Fruit fly (Drosophila melanogaster): ENCODE results near the gene Jhbp3.

The Jhbp3 gene

DNA sequence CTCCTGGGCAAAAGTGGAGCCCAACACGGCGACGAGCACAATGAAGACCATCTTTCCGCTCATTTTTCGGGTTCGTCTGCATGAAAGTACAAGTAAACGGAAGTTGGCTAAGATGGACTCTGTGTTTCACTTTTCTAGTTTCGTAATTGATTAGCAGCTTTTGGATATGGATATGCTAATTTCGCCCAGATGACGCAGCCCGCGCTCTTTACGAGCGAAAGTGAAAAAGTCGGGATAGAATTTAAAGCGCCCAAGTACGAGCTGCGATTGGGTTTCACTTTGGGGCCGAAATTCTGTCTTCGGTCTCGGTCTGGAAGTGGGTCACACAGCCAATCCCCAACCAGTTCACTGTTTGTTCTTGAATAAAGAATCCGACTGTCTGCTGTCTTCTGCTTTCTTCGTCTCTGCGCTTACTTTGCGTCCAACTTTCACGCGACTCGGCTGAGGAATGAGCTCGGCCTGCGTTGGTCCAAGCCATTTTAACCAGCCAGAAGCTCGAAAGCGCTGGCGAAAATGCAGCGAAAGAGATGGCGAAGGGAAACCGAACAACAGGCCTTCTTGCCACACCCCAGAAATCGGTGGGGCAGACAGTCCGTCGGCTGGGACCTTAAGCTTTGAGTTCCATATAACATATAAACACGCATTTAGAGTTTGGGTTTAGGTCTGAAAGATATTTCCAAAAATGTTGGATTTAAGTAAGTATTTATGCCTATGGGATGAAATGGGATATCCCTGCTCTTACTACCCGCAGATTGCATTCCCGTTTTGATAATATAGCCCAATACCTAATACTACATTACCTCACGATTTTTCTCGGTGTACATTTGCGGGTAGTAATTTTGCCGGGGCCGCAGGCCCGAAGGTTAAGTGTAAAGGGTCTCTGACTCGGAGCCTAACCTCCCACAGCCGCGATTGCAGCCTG is 6.1 kb upstream of the Jhbp3 start, which contains the start of gene Jhbp2:
Gene Jhbp2 (minus strand): TSS at position 454 of the 922 bp plus-strand sequence.
- TF ChIP-seq spab (GFP tag; optimal IDR thresholded peaks at IDR 0.05) (no peak), topi (GFP tag; optimal IDR thresholded peaks at IDR 0.05) (peak; percentile 78), svp (GFP tag) (peak; percentile 91), dsx (GFP tag; optimal IDR thresholded peaks at IDR 0.05; ENCODE audit: poor library complexity, severe bottlenecking) (peak; percentile 24), salr (GFP tag; optimal IDR thresholded peaks at IDR 0.05) (no peak), Met (GFP tag; optimal IDR thresholded peaks at IDR 0.05) (peak; percentile 79), OdsH (GFP tag; optimal IDR thresholded peaks at IDR 0.05) (peak; percentile 46), Sox14 (GFP tag; optimal IDR thresholded peaks at IDR 0.05) (peak; percentile 55), Sox15 (GFP tag; optimal IDR thresholded peaks at IDR 0.05) (peak; percentile 4), CG6808 (GFP tag; optimal IDR thresholded peaks at IDR 0.05) (peak; percentile 26), Eip93F (GFP tag; optimal IDR thresholded peaks at IDR 0.05) (no peak), CG10631 (GFP tag; optimal IDR thresholded peaks at IDR 0.05) (peak; percentile 40), CG3032 (tag; optimal IDR thresholded peaks at IDR 0.05) (peak; percentile 11), acj6 (GFP tag; optimal IDR thresholded peaks at IDR 0.05) (peak; percentile 49), CG8319 (GFP tag; optimal IDR thresholded peaks at IDR 0.05) (peak; percentile 38), CG6854 (GFP tag; optimal IDR thresholded peaks at IDR 0.05) (peak; percentile 77), vri (GFP tag; optimal IDR thresholded peaks at IDR 0.05) (peak; percentile 11), fd59A (GFP tag; optimal IDR thresholded peaks at IDR 0.05) (peak; percentile 11), CG11294 (GFP tag; IDR thresholded peaks at IDR 0.05) (no peak), Gug (GFP tag; IDR thresholded peaks at IDR 0.05) (no peak), Sox102F (GFP tag; optimal IDR thresholded peaks at IDR 0.05) (peak; percentile 72), CG6792 (GFP tag; optimal IDR thresholded peaks at IDR 0.05) (peak; percentile 54), CG10669 (GFP tag; optimal IDR thresholded peaks at IDR 0.05) (peak; percentile 21), CG34406 (GFP tag; optimal IDR thresholded peaks at IDR 0.05) (peak; percentile 55), Ets96B (tag; optimal IDR thresholded peaks at IDR 0.05) (peak; percentile 44), Ets21C (GFP tag; optimal IDR thresholded peaks at IDR 0.05) (peak; percentile 63), CG1621 (tag; optimal IDR thresholded peaks at IDR 0.05) (peak; percentile 8), CG9139 (GFP tag; optimal IDR thresholded peaks at IDR 0.05) (no peak), lz (GFP tag; optimal IDR thresholded peaks at IDR 0.05) (peak; percentile 76), CG8632 (GFP tag; optimal IDR thresholded peaks at IDR 0.05) (peak; percentile 51), fd85E (GFP tag; optimal IDR thresholded peaks at IDR 0.05) (no peak), Lpt (GFP tag; optimal IDR thresholded peaks at IDR 0.05) (no peak), net (GFP tag; optimal IDR thresholded peaks at IDR 0.05) (peak; percentile 41), fkh (GFP tag; optimal IDR thresholded peaks at IDR 0.05) (no peak), CG3919 (GFP tag; optimal IDR thresholded peaks at IDR 0.05) (peak; percentile 68), CG16779 (tag; optimal IDR thresholded peaks at IDR 0.05) (no peak), CG11762 (GFP tag; optimal IDR thresholded peaks at IDR 0.05; ENCODE audit: insufficient read depth) (peak; percentile 9), CG8119 (GFP tag; IDR thresholded peaks at IDR 0.05) (0 out of 3 replicates have a peak, but pooled peaks have one; percentile 29), Hr38 (GFP tag; optimal IDR thresholded peaks at IDR 0.05) (no peak), CG31627 (GFP tag; optimal IDR thresholded peaks at IDR 0.05) (peak; percentile 71), achi (GFP tag; optimal IDR thresholded peaks at IDR 0.05) (peak; percentile 45), CG11902 (GFP tag; optimal IDR thresholded peaks at IDR 0.05) (peak; percentile 35), Hr4 (GFP tag; optimal IDR thresholded peaks at IDR 0.05) (no peak), CG7368 (GFP tag; optimal IDR thresholded peaks at IDR 0.05) (peak; percentile 44), esn (GFP tag; optimal IDR thresholded peaks at IDR 0.05) (peak; percentile 76), CG32006 (GFP tag; optimal IDR thresholded peaks at IDR 0.05) (peak; percentile 39), Eip75B (GFP tag; optimal IDR thresholded peaks at IDR 0.05) (peak; percentile 59), eg (GFP tag; IDR thresholded peaks at IDR 0.05) (0 out of 3 replicates have a peak, but pooled peaks have one; percentile 27), ss (GFP tag; optimal IDR thresholded peaks at IDR 0.05) (peak; percentile 24 to 36)

Data from whole organism, prepupa.